Fruit fly (Drosophila melanogaster) whole organism, pupa: ENCODE data around the gene Cyp4ac3.

Experiments used
- CG13204 ChIP-seq: fragments of 200-800 bp; sonication (Bioruptor generic); optimal IDR thresholded peaks from 2 replicates; lab custom pipeline; 2018; ENCODE audit warnings: missing biosample characterization, mild to moderate bottlenecking, missing genetic modification characterization, moderate library complexity
- CG14655 ChIP-seq: fragments of 200-800 bp; sonication (Bioruptor generic); optimal IDR thresholded peaks from 3 replicates; lab custom pipeline; 2017; ENCODE audit warnings: mild to moderate bottlenecking, missing biosample characterization, missing genetic modification reagents, missing genetic modification characterization
- CG15710 ChIP-seq: fragments of 200-800 bp; sonication (Bioruptor generic); optimal IDR thresholded peaks from 2 replicates; lab custom pipeline; 2018; ENCODE audit warnings: missing biosample characterization, mild to moderate bottlenecking, missing genetic modification characterization, moderate library complexity
- D1 ChIP-seq: fragments of 200-800 bp; sonication (Bioruptor generic); optimal IDR thresholded peaks from 2 replicates; lab custom pipeline; 2018; ENCODE audit warnings: missing biosample characterization, mild to moderate bottlenecking, missing genetic modification characterization, moderate library complexity
- fd96Ca ChIP-seq: fragments of 200-800 bp; sonication (Bioruptor generic); IDR thresholded peaks from 3 replicates; pipeline ENCODE4 v1.3.6; 2022; ENCODE audit warnings: missing biosample characterization, missing genetic modification characterization

DNA sequence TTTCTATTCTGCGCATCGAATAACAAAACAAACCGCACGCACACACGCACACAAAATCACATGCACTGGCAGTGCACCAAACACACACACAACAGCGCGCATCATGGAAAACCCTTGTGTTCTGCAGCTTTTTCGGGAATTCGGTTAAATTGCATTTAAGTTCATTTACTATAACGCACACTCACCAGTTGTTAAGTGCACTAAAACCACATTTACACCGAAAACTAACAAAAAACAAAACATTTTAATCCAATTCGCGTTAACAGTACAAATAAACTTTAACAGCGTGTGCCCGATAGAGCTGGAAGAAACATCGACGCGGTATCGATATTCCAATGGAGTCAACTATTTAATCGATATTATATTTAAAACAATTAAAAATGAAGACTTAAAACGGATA is 2.8 kb downstream of the Cyp4ac3 start, which contains the start of gene tkv:
- TF ChIP-seq fd96Ca (GFP tag; lab: Robert Waterston, UW) (no peak), CG14655 (GFP tag; lab: Kevin White, UChicago) (no peak), CG13204 (no peak), CG15710 (tag; lab: Kevin White, UChicago) (no peak), D1 (tag; lab: Kevin White, UChicago) (no peak)
